Worm (Caenorhabditis elegans): Measurements from ENCODE around the gene F25B5.3.

- TF ChIP-seq sdz-12 (GFP tag; optimal IDR thresholded peaks at IDR 0.05) (no peak), ZK546.5 (tag; optimal IDR thresholded peaks at IDR 0.05) (no peak), ces-1 (GFP tag; optimal IDR thresholded peaks at IDR 0.05) (no peak)
Observed at ce11 chrIII:5985340-5985739, 36.7 kb downstream of the F25B5.3 start, which contains the start of gene T04C9.3.

Measured in whole organism, L4 larva.